Fruit fly (Drosophila melanogaster): ENCODE measurements around the gene Hsp60D.

The Hsp60D gene

dm6 chr2L:13445249-13445846, 3.9 kb downstream of the Hsp60D start, which contains the start of gene Hacd2:
Hacd2 (minus strand) TSS chr2L:13445651.
- TF ChIP-seq wor (GFP tag; IDR thresholded peaks at IDR 0.05) (no peak), CTCF (GFP tag; optimal IDR thresholded peaks at IDR 0.05) (peak; percentile 75), Kr (GFP tag; optimal IDR thresholded peaks at IDR 0.05) (no peak), CG10959 (GFP tag; IDR thresholded peaks at IDR 0.05) (no peak), amos (GFP tag; IDR thresholded peaks at IDR 0.05; ENCODE audit: partially characterized antibody) (peak; percentile 53), CG42726 (GFP tag; IDR thresholded peaks at IDR 0.05; ENCODE audit: partially characterized antibody) (no peak; the same call in 1 of the 2 replicates), CG2120 (GFP tag; optimal IDR thresholded peaks at IDR 0.05) (peak; percentile 47), Scr (GFP tag; IDR thresholded peaks at IDR 0.05; ENCODE audit: partially characterized antibody) (peak; percentile 46), CG2712 (tag; optimal IDR thresholded peaks at IDR 0.05) (no peak), CG18476 (GFP tag; optimal IDR thresholded peaks at IDR 0.05) (no peak), her (GFP tag; optimal IDR thresholded peaks at IDR 0.05) (peak; percentile 39), CG7928 (GFP tag; optimal IDR thresholded peaks at IDR 0.05) (no peak), CG1529 (GFP tag; optimal IDR thresholded peaks at IDR 0.05) (peak; percentile 17), Dad (GFP tag; optimal IDR thresholded peaks at IDR 0.05) (peak; percentile 65), Neu2 (GFP tag; optimal IDR thresholded peaks at IDR 0.05; ENCODE audit: borderline replicate concordance) (no peak), CoRest (tag; optimal IDR thresholded peaks at IDR 0.05) (peak; percentile 65), jigr1 (GFP tag; IDR thresholded peaks at IDR 0.05) (no peak), danr (GFP tag; IDR thresholded peaks at IDR 0.05) (no peak), BEAF-32 (GFP tag; optimal IDR thresholded peaks at IDR 0.05) (peak; percentile 45), pan (optimal IDR thresholded peaks at IDR 0.05) (no peak), pan (GFP tag; optimal IDR thresholded peaks at IDR 0.05 in 1 of 2, IDR thresholded peaks at IDR 0.05 in 1 of 2) (peak in 1 of 2 experiments; percentile 12), stwl (tag; optimal IDR thresholded peaks at IDR 0.05) (peak; percentile 99), sug (tag; optimal IDR thresholded peaks at IDR 0.05) (peak; percentile 69), sim (GFP tag; IDR thresholded peaks at IDR 0.05) (no peak), Dek (tag; optimal IDR thresholded peaks at IDR 0.05) (peak; percentile 31), CG6791 (GFP tag; IDR thresholded peaks at IDR 0.05; ENCODE audit: partially characterized antibody) (peak; percentile 63; the same call in 2 of the 3 replicates), CG7357 (GFP tag; IDR thresholded peaks at IDR 0.05) (no peak), CG14860 (GFP tag; IDR thresholded peaks at IDR 0.05; ENCODE audit: partially characterized antibody) (0 out of 3 replicates have a peak, but pooled peaks have one; percentile 11), row (GFP tag; IDR thresholded peaks at IDR 0.05) (0 out of 3 replicates have a peak, but pooled peaks have one; percentile 13), cwo (GFP tag; optimal IDR thresholded peaks at IDR 0.05) (no peak), grn (GFP tag; optimal IDR thresholded peaks at IDR 0.05) (peak; percentile 57), CG1792 (GFP tag; optimal IDR thresholded peaks at IDR 0.05) (peak; percentile 28), CG2129 (GFP tag; IDR thresholded peaks at IDR 0.05; ENCODE audit: partially characterized antibody) (no peak), dpn (GFP tag; optimal IDR thresholded peaks at IDR 0.05) (peak; percentile 6 to 32), CG9727 (GFP tag; optimal IDR thresholded peaks at IDR 0.05) (no peak), HmgD (GFP tag; optimal IDR thresholded peaks at IDR 0.05) (peak; percentile 72), h (optimal IDR thresholded peaks at IDR 0.05) (no peak), MTF-1 (GFP tag; optimal IDR thresholded peaks at IDR 0.05; ENCODE audit: borderline replicate concordance) (no peak), MBD-R2 (GFP tag; IDR thresholded peaks at IDR 0.05) (peak; percentile 94), Aef1 (GFP tag; IDR thresholded peaks at IDR 0.05) (no peak), NK7.1 (GFP tag; optimal IDR thresholded peaks at IDR 0.05) (no peak), sd (tag; optimal IDR thresholded peaks at IDR 0.05) (peak; percentile 97), br (optimal IDR thresholded peaks at IDR 0.05) (no peak), en (GFP tag; optimal IDR thresholded peaks at IDR 0.05) (no peak), Max (GFP tag; optimal IDR thresholded peaks at IDR 0.05) (peak; percentile 3), Ets97D (GFP tag; optimal IDR thresholded peaks at IDR 0.05) (peak; percentile 90), Tbp (GFP tag; optimal IDR thresholded peaks at IDR 0.05) (no peak), maf-S (GFP tag; optimal IDR thresholded peaks at IDR 0.05) (peak; percentile 24), pita (GFP tag; optimal IDR thresholded peaks at IDR 0.05) (peak; percentile 89), Rx (GFP tag; IDR thresholded peaks at IDR 0.05) (no peak), hth (optimal IDR thresholded peaks at IDR 0.05) (no peak), CG11093 (GFP tag; IDR thresholded peaks at IDR 0.05) (no peak)
